Worm (Caenorhabditis elegans) whole organism, late embryonic: Measurements from ENCODE around the gene grd-9.

ENCODE experiments used
- C08G9.2 ChIP-seq: sonication (generic microtip); optimal IDR thresholded peaks from 2 replicates; lab custom pipeline; 2016; ENCODE audit warnings: mild to moderate bottlenecking, missing genetic modification characterization, moderate library complexity, missing compliant biosample characterization
- K02D7.2 ChIP-seq: sonication (generic microtip); optimal IDR thresholded peaks from 2 replicates; lab custom pipeline; 2017; ENCODE audit warnings: mild to moderate bottlenecking, missing genetic modification characterization, missing compliant biosample characterization
- K09A11.1 ChIP-seq: sonication (generic microtip); optimal IDR thresholded peaks from 2 replicates; lab custom pipeline; 2017; ENCODE audit warnings: antibody characterized with exemption, mild to moderate bottlenecking, missing genetic modification characterization, missing compliant biosample characterization; ENCODE audit not compliant: insufficient read depth
- ahr-1 ChIP-seq: sonication (generic microtip); optimal IDR thresholded peaks from 2 replicates; lab custom pipeline; 2016; ENCODE audit warnings: missing genetic modification characterization, missing compliant biosample characterization
- ama-1 ChIP-seq: fragments of 150-350 bp; optimal IDR thresholded peaks from 2 replicates; lab custom pipeline; 2014
- ceh-14 ChIP-seq: sonication (generic microtip); optimal IDR thresholded peaks from 2 replicates; lab custom pipeline; 2016; ENCODE audit warnings: missing genotype, missing genetic modification characterization, missing compliant biosample characterization
- ceh-19 ChIP-seq: fragments of 200-800 bp; sonication (Bioruptor generic); optimal IDR thresholded peaks from 2 replicates; lab custom pipeline; 2018; ENCODE audit warnings: mild to moderate bottlenecking, missing genetic modification characterization, missing compliant biosample characterization
- ceh-24 ChIP-seq: sonication (generic microtip); optimal IDR thresholded peaks from 2 replicates; lab custom pipeline; 2016; ENCODE audit warnings: mild to moderate bottlenecking, missing genetic modification characterization, missing compliant biosample characterization
- ceh-30 ChIP-seq: fragments of 150-350 bp; optimal IDR thresholded peaks from 2 replicates; lab custom pipeline; 2014; ENCODE audit warnings: missing biosample characterization, missing genetic modification characterization
- ceh-31 ChIP-seq: sonication (generic microtip); optimal IDR thresholded peaks from 2 replicates; lab custom pipeline; 2016; ENCODE audit warnings: missing genetic modification characterization, missing compliant biosample characterization
- ceh-34 ChIP-seq: sonication (generic microtip); optimal IDR thresholded peaks from 2 replicates; lab custom pipeline; 2016; ENCODE audit warnings: mild to moderate bottlenecking, missing genetic modification characterization, missing compliant biosample characterization
- ceh-45 ChIP-seq: fragments of 200-800 bp; sonication (Bioruptor generic); IDR thresholded peaks from 2 replicates; pipeline ENCODE4 v1.3.6; 2022; ENCODE audit warnings: missing genetic modification reagents, missing genetic modification characterization, missing compliant biosample characterization
- dmd-4 ChIP-seq: sonication (generic microtip); optimal IDR thresholded peaks from 2 replicates; lab custom pipeline; 2016; ENCODE audit warnings: borderline replicate concordance, missing genetic modification characterization, missing compliant biosample characterization
- dve-1 ChIP-seq: sonication (generic microtip); optimal IDR thresholded peaks from 2 replicates; lab custom pipeline; 2017; ENCODE audit warnings: antibody characterized with exemption, mild to moderate bottlenecking, missing genetic modification characterization, missing compliant biosample characterization
- elt-2 ChIP-seq: sonication (generic microtip); optimal IDR thresholded peaks from 2 replicates; lab custom pipeline; 2016; ENCODE audit warnings: missing genetic modification reagents, missing genetic modification characterization, missing compliant biosample characterization
- fax-1 ChIP-seq: sonication (generic microtip); optimal IDR thresholded peaks from 2 replicates; lab custom pipeline; 2016; ENCODE audit warnings: missing genotype, missing genetic modification characterization, missing compliant biosample characterization
- fkh-10 ChIP-seq: fragments of 150-350 bp; optimal IDR thresholded peaks from 2 replicates; lab custom pipeline; 2014; ENCODE audit warnings: missing biosample characterization, missing genetic modification reagents, missing genetic modification characterization
- hlh-13 ChIP-seq: fragments of 200-800 bp; sonication (Bioruptor generic); optimal IDR thresholded peaks from 2 replicates; lab custom pipeline; 2018; ENCODE audit warnings: mild to moderate bottlenecking, missing genetic modification characterization, missing compliant biosample characterization
- hlh-15 ChIP-seq: sonication (generic microtip); optimal IDR thresholded peaks from 2 replicates; lab custom pipeline; 2016; ENCODE audit warnings: missing genetic modification characterization, missing compliant biosample characterization
- hlh-6 ChIP-seq: sonication (generic microtip); optimal IDR thresholded peaks from 2 replicates; lab custom pipeline; 2016; ENCODE audit warnings: missing genotype, missing genetic modification characterization, missing compliant biosample characterization
- hlh-8 ChIP-seq: sonication (generic microtip); optimal IDR thresholded peaks from 2 replicates; lab custom pipeline; 2016; ENCODE audit warnings: missing genotype, missing genetic modification characterization, missing compliant biosample characterization
- lim-6 ChIP-seq: sonication (generic microtip); optimal IDR thresholded peaks from 2 replicates; lab custom pipeline; 2016; ENCODE audit warnings: missing genetic modification characterization, missing compliant biosample characterization
- madf-2 ChIP-seq: sonication (generic microtip); optimal IDR thresholded peaks from 2 replicates; lab custom pipeline; 2017; ENCODE audit warnings: missing genetic modification characterization, missing compliant biosample characterization
- nfya-1 ChIP-seq: sonication (generic microtip); optimal IDR thresholded peaks from 2 replicates; lab custom pipeline; 2017; ENCODE audit warnings: missing genetic modification characterization, mild to moderate bottlenecking, missing compliant biosample characterization, antibody characterized with exemption, moderate library complexity
- npax-4 ChIP-seq: sonication (generic microtip); optimal IDR thresholded peaks from 2 replicates; lab custom pipeline; 2016; ENCODE audit warnings: missing genetic modification characterization, missing compliant biosample characterization
- odd-2 ChIP-seq: sonication (generic microtip); optimal IDR thresholded peaks from 2 replicates; lab custom pipeline; 2017; ENCODE audit warnings: antibody characterized with exemption, mild to moderate bottlenecking, missing genetic modification characterization, missing compliant biosample characterization
- pax-1 ChIP-seq: fragments of 150-350 bp; optimal IDR thresholded peaks from 2 replicates; lab custom pipeline; 2014; ENCODE audit warnings: missing biosample characterization, missing genetic modification characterization
- rnt-1 ChIP-seq: sonication (generic microtip); optimal IDR thresholded peaks from 2 replicates; lab custom pipeline; 2016; ENCODE audit warnings: missing genetic modification characterization, missing compliant biosample characterization
- sdc-2 ChIP-seq: sonication (generic microtip); optimal IDR thresholded peaks from 2 replicates; lab custom pipeline; 2016; ENCODE audit warnings: missing genotype, missing genetic modification characterization, missing compliant biosample characterization
- syd-9 ChIP-seq: sonication (generic microtip); optimal IDR thresholded peaks from 2 replicates; lab custom pipeline; 2016; ENCODE audit warnings: mild to moderate bottlenecking, missing genetic modification characterization, moderate library complexity, missing compliant biosample characterization
- tbx-2 ChIP-seq: sonication (generic microtip); optimal IDR thresholded peaks from 2 replicates; lab custom pipeline; 2016; ENCODE audit warnings: missing genetic modification characterization, missing compliant biosample characterization
- tbx-7 ChIP-seq: sonication (generic microtip); optimal IDR thresholded peaks from 2 replicates; lab custom pipeline; 2016; ENCODE audit warnings: missing genotype, missing genetic modification characterization, missing compliant biosample characterization
- ttx-3 ChIP-seq: sonication (generic microtip); optimal IDR thresholded peaks from 2 replicates; lab custom pipeline; 2016; ENCODE audit warnings: missing genetic modification reagents, missing genetic modification characterization, missing compliant biosample characterization
- unc-3 ChIP-seq, 2 experiments: fragments of 200-800 bp in 1 of 2; sonication (Bioruptor generic) in 1 of 2; sonication (generic microtip) in 1 of 2; conservative IDR thresholded peaks in 1 of 2; optimal IDR thresholded peaks in 1 of 2; 2 replicates each; pipeline versions ENCODE4 v1.3.6 to Lab custom; 2016 to 2022; ENCODE audit warnings: missing compliant biosample characterization in 2 of 2, missing genetic modification characterization in 2 of 2, missing genetic modification reagents in 1 of 2
- unc-86 ChIP-seq: sonication (generic microtip); optimal IDR thresholded peaks from 2 replicates; lab custom pipeline; 2016; ENCODE audit warnings: missing genetic modification characterization, missing compliant biosample characterization
- zip-5 ChIP-seq: sonication (generic microtip); optimal IDR thresholded peaks from 2 replicates; lab custom pipeline; 2016; ENCODE audit warnings: missing genetic modification characterization, missing compliant biosample characterization
- ztf-16 ChIP-seq: sonication (generic microtip); optimal IDR thresholded peaks from 2 replicates; lab custom pipeline; 2017; ENCODE audit warnings: missing genetic modification characterization, missing compliant biosample characterization

Gene grd-9

ce11 chrV:5891204-5891603 is 3.9 kb upstream of the grd-9 start:
- TF ChIP-seq ceh-30 (tag; lab: Kevin White, UChicago) (no peak), ceh-31 (tag; lab: Kevin White, UChicago) (no peak), ceh-14 (tag; lab: Kevin White, UChicago) (no peak), ztf-16 (tag; lab: Kevin White, UChicago) (no peak), madf-2 (tag; lab: Kevin White, UChicago) (no peak), rnt-1 (no peak), syd-9 (no peak), dve-1 (tag; lab: Kevin White, UChicago) (no peak)
- TF ChIP-seq, all 69 proteins: peak for 0

DNA sequence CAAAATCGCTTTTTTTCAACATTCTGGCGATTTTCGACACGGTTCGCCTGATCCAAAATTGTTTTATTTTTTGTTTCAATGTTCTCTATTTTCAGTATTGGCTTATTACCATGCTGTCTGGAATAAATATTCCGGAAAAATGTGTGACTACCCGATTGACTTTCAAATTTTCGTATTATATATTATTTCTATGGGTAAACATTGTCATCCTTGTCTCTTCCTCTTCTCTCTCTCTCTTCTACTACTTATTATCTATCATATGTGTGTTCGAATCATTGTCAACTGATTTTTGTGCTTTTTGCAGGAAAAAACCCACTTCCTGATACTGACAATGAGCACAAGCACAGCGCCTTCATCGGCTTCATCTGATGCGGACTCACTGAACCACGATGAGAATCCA is 2.1 kb upstream of the grd-9 start, which contains the start of gene C04E6.7:
Gene C04E6.7 (plus strand): TSS at position 301 of the 400 bp plus-strand sequence.
- no peak for TF ChIP-seq fax-1 (tag; lab: Kevin White, UChicago)
- TF ChIP-seq ceh-19 (GFP tag; lab: Kevin White, UChicago): no peak
- no peak for TF ChIP-seq fkh-10 (GFP tag; lab: Kevin White, UChicago)
- TF ChIP-seq ttx-3 (tag; lab: Kevin White, UChicago): no peak
- TF ChIP-seq hlh-8: no peak
- TF ChIP-seq ceh-34 (tag; lab: Kevin White, UChicago): no peak
- TF ChIP-seq ceh-30 (tag; lab: Kevin White, UChicago): no peak
- TF ChIP-seq unc-3 (GFP tag; conservative IDR thresholded peaks at IDR 0.05; lab: Robert Waterston, UW): no peak
- no peak for TF ChIP-seq unc-3 (tag; optimal IDR thresholded peaks at IDR 0.05; lab: Kevin White, UChicago)

DNA sequence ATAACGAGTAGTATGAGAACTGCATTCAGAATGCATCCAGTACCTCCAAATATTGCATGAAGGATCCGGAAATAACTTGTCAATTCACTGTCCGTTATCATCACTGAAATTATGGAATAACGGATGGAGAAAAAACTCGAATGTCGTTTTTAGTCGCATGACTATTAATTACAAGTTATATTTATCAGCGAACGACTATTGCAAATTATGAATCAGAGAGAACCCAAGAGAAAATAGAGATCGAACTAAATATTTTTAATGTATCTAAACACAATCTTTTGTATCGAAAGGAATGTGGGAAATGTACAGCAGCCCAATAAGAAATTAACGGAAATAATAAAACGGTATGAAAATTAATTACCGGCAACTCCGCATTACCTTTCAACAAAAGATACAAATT is 4.8 kb downstream of the grd-9 start, which contains the start of gene srd-16:
Gene srd-16 (minus strand): TSS at position 101 of the 400 bp plus-strand sequence.
- TF ChIP-seq odd-2 (tag; lab: Kevin White, UChicago): no peak

DNA sequence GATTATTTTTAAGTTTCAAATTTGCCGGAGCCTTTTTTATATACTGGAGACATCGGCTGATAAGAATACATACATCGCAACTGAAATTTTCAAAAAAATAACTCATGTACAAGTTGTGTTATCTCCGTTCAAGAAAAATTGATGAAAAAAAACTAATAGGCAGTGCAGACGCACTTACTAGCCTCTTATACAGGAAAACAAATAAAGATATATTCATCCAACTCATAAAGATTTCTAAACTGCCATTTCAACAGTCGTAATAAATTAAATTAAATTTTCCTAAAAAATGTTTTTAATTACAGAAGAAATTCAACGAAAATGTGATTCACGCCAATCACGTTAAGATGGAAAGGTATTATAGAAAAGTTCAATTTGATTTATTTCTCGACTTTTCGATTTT is 6.7 kb downstream of the grd-9 start, which contains the start of gene C04E6.5:
Gene C04E6.5 (plus strand): TSS at position 301 of the 400 bp plus-strand sequence.
- TF ChIP-seq ama-1 (no peak), ahr-1 (tag; lab: Kevin White, UChicago) (no peak), sdc-2 (tag; lab: Kevin White, UChicago) (no peak), lim-6 (tag; lab: Kevin White, UChicago) (no peak), K09A11.1 (tag; lab: Kevin White, UChicago) (no peak), tbx-2 (no peak), unc-86 (tag; lab: Kevin White, UChicago) (no peak), fkh-10 (GFP tag; lab: Kevin White, UChicago) (no peak), ceh-45 (GFP tag; lab: Robert Waterston, UW) (no peak)

DNA sequence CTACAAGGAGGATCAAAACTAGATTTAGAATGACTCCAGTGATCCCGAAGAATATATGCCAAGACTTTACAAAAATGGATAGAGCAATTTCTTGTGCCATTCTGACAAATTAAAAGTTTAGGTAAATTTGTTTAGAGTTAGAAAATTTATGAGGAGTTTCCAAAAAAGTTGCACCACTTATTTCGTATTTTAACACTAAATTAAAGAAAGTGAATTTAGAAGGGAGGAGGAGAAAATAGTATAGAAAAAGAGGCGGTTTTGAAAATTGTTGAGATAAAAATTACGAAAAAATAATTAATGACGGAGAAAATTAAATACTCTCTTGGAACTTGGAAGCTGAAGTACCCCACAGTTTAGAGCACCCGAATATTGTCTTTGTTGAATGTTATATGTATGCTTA is 11.1 kb downstream of the grd-9 start, which contains the start of gene srd-15:
Gene srd-15 (minus strand): TSS at position 101 of the 400 bp plus-strand sequence.
- TF ChIP-seq dmd-4 (tag; lab: Kevin White, UChicago) (no peak), ttx-3 (tag; lab: Kevin White, UChicago) (no peak), madf-2 (tag; lab: Kevin White, UChicago) (no peak), ceh-19 (GFP tag; lab: Kevin White, UChicago) (no peak), ama-1 (no peak), ceh-31 (tag; lab: Kevin White, UChicago) (no peak), hlh-15 (tag; lab: Kevin White, UChicago) (no peak), ceh-34 (tag; lab: Kevin White, UChicago) (no peak), zip-5 (no peak), K02D7.2 (tag; lab: Kevin White, UChicago) (no peak), C08G9.2 (tag; lab: Kevin White, UChicago) (no peak), hlh-13 (GFP tag; lab: Kevin White, UChicago) (no peak), elt-2 (tag; lab: Kevin White, UChicago) (no peak)

DNA sequence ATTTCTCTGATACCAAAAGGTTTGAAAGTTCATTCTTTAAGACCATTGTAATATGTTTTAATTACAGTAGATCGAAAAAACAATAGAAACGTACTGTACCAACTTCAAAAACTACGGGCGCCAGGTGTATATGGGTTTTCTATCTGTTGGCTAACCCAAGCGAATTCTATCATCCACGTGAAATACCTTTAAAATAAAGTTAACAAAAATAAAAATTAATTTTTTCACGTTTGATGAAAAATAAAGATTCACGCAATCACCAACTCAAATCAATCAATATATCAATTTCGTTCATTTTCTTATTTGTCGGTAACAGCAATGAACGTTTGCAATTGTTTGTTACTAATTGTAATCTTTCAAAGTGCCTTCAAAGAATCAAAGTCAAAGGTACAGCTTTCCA is 12.0 kb downstream of the grd-9 start, which contains the start of gene C04E6.4:
Gene C04E6.4 (plus strand): TSS at position 301 of the 400 bp plus-strand sequence.
- TF ChIP-seq pax-1 (tag; lab: Kevin White, UChicago): no peak
- no peak for TF ChIP-seq npax-4 (tag; lab: Kevin White, UChicago)
- TF ChIP-seq nfya-1 (tag; lab: Kevin White, UChicago): no peak
- TF ChIP-seq K09A11.1 (tag; lab: Kevin White, UChicago): no peak
- no peak for TF ChIP-seq hlh-6
- no peak for TF ChIP-seq dmd-4 (tag; lab: Kevin White, UChicago)
- TF ChIP-seq tbx-7 (tag; lab: Kevin White, UChicago): no peak
- TF ChIP-seq ceh-45 (GFP tag; lab: Robert Waterston, UW): no peak
- no peak for TF ChIP-seq ceh-24 (tag; lab: Kevin White, UChicago)
